Worm (Caenorhabditis elegans) whole organism, L4 larva: Measurements from ENCODE around the gene ZK742.3.
A peak's percentile ranks its signal among the peaks of the same experiment; 100 is the strongest.

Experiments used
- F26F4.8 ChIP-seq: fragments of 200-800 bp; sonication (Bioruptor generic); conservative IDR thresholded peaks from 2 replicates; pipeline ENCODE4 v1.3.6; 2022; ENCODE audit warnings: missing genetic modification characterization, missing compliant biosample characterization
- F37D6.2 ChIP-seq: sonication (generic microtip); optimal IDR thresholded peaks from 2 replicates; lab custom pipeline; 2016; ENCODE audit warnings: mild to moderate bottlenecking, missing genetic modification characterization, missing compliant biosample characterization
- F44E2.7 ChIP-seq: fragments of 200-800 bp; sonication (Bioruptor generic); IDR thresholded peaks from 2 replicates; pipeline ENCODE4 v2.1.2; 2022; ENCODE audit warnings: missing genetic modification characterization, missing compliant biosample characterization
- R02D3.7 ChIP-seq: fragments of 150-350 bp; sonication (generic microtip); optimal IDR thresholded peaks from 3 replicates; lab custom pipeline; 2014; ENCODE audit warnings: missing biosample characterization, missing genetic modification characterization
- T20F7.1 ChIP-seq: fragments of 200-800 bp; sonication (Bioruptor generic); optimal IDR thresholded peaks from 2 replicates; lab custom pipeline; 2018; ENCODE audit warnings: mild to moderate bottlenecking, missing genetic modification characterization, missing compliant biosample characterization
- Y5F2A.4 ChIP-seq: fragments of 200-800 bp; sonication (Bioruptor generic); optimal IDR thresholded peaks from 2 replicates; lab custom pipeline; 2018; ENCODE audit warnings: mild to moderate bottlenecking, missing genetic modification characterization, missing compliant biosample characterization
- aha-1 ChIP-seq: fragments of 150-350 bp; peaks from one replicate; lab custom pipeline; 2014; ENCODE audit warnings: missing biosample characterization, missing genetic modification characterization
- arid-1 ChIP-seq: fragments of 200-800 bp; sonication (Bioruptor generic); conservative IDR thresholded peaks from 2 replicates; pipeline ENCODE4 v1.3.6; 2022; ENCODE audit warnings: missing genetic modification reagents, missing genetic modification characterization, missing compliant biosample characterization
- ceh-44 ChIP-seq: fragments of 200-800 bp; sonication (Bioruptor generic); IDR thresholded peaks from 2 replicates; pipeline ENCODE4 v1.3.6; 2022; ENCODE audit warnings: missing genetic modification reagents, missing genetic modification characterization, missing compliant biosample characterization
- ceh-62 ChIP-seq: sonication (generic microtip); optimal IDR thresholded peaks from 2 replicates; lab custom pipeline; 2017; ENCODE audit warnings: missing biosample characterization, missing genetic modification characterization
- ceh-82 ChIP-seq: sonication (generic microtip); optimal IDR thresholded peaks from 2 replicates; lab custom pipeline; 2017; ENCODE audit warnings: missing biosample characterization, missing genetic modification characterization
- daf-16 ChIP-seq, 3 experiments: sonication (generic microtip); optimal IDR thresholded peaks; 2 replicates each; lab custom pipeline; 2016 to 2017; ENCODE audit warnings: missing genetic modification characterization in 3 of 3, missing genetic modification reagents in 3 of 3, mild to moderate bottlenecking in 2 of 3, missing compliant biosample characterization in 2 of 3, missing biosample characterization in 1 of 3, moderate library complexity in 1 of 3
- dmd-9 ChIP-seq: fragments of 200-800 bp; sonication (Bioruptor generic); IDR thresholded peaks from 2 replicates; pipeline ENCODE4 v1.3.6; 2022; ENCODE audit warnings: missing genetic modification reagents, missing genetic modification characterization, missing compliant biosample characterization
- duxl-1 ChIP-seq: sonication (generic microtip); optimal IDR thresholded peaks from 2 replicates; lab custom pipeline; 2016; ENCODE audit warnings: mild to moderate bottlenecking, missing genetic modification characterization, moderate library complexity, missing compliant biosample characterization; ENCODE audit not compliant: poor library complexity
- fos-1 ChIP-seq: fragments of 150-350 bp; optimal IDR thresholded peaks from 2 replicates; lab custom pipeline; 2014; ENCODE audit warnings: missing biosample characterization, missing genetic modification characterization
- hlh-11 ChIP-seq: fragments of 200-800 bp; sonication (Bioruptor generic); optimal IDR thresholded peaks from 2 replicates; lab custom pipeline; 2018; ENCODE audit warnings: mild to moderate bottlenecking, missing genetic modification characterization, missing compliant biosample characterization
- hlh-30 ChIP-seq: sonication (generic microtip); optimal IDR thresholded peaks from 2 replicates; lab custom pipeline; 2017; ENCODE audit warnings: antibody characterized with exemption, mild to moderate bottlenecking, missing genetic modification characterization, missing compliant biosample characterization; ENCODE audit not compliant: insufficient read depth
- hmg-1.1 ChIP-seq: fragments of 200-800 bp; sonication (Bioruptor generic); IDR thresholded peaks from 2 replicates; pipeline ENCODE4 v1.3.6; 2022; ENCODE audit warnings: missing genetic modification reagents, missing genetic modification characterization, missing compliant biosample characterization
- lin-1 ChIP-seq: fragments of 200-800 bp; sonication (Bioruptor generic); IDR thresholded peaks from 2 replicates; pipeline ENCODE4 v1.3.6; 2022; ENCODE audit warnings: missing genetic modification reagents, missing genetic modification characterization, missing compliant biosample characterization
- lin-38 ChIP-seq: fragments of 200-800 bp; sonication (Bioruptor generic); IDR thresholded peaks from 2 replicates; pipeline ENCODE4 v1.3.6; 2022; ENCODE audit warnings: missing genetic modification reagents, missing genetic modification characterization, missing compliant biosample characterization
- lir-3 ChIP-seq: sonication (generic microtip); optimal IDR thresholded peaks from 2 replicates; lab custom pipeline; 2016; ENCODE audit warnings: mild to moderate bottlenecking, missing genetic modification characterization, missing compliant biosample characterization
- madf-9 ChIP-seq: fragments of 200-800 bp; sonication (Bioruptor generic); conservative IDR thresholded peaks from 2 replicates; pipeline ENCODE4 v1.3.6; 2022; ENCODE audit warnings: missing genetic modification reagents, missing genetic modification characterization, missing compliant biosample characterization
- mep-1 ChIP-seq: fragments of 150-350 bp; sonication (generic microtip); optimal IDR thresholded peaks from 3 replicates; lab custom pipeline; 2014; ENCODE audit warnings: missing biosample characterization, missing genetic modification characterization
- mxl-2 ChIP-seq: fragments of 200-800 bp; sonication (Bioruptor generic); conservative IDR thresholded peaks from 2 replicates; pipeline ENCODE4 v1.3.6; 2022; ENCODE audit warnings: missing genetic modification reagents, missing genetic modification characterization, missing compliant biosample characterization
- nhr-102 ChIP-seq: sonication (generic microtip); optimal IDR thresholded peaks from 2 replicates; lab custom pipeline; 2016; ENCODE audit warnings: mild to moderate bottlenecking, missing genetic modification characterization, moderate library complexity, missing compliant biosample characterization
- nhr-11 ChIP-seq: fragments of 150-350 bp; optimal IDR thresholded peaks from 2 replicates; lab custom pipeline; 2014; ENCODE audit warnings: missing biosample characterization, missing genetic modification characterization
- nhr-111 ChIP-seq: fragments of 200-800 bp; sonication (Bioruptor generic); optimal IDR thresholded peaks from 2 replicates; lab custom pipeline; 2018; ENCODE audit warnings: mild to moderate bottlenecking, missing genetic modification characterization, missing compliant biosample characterization
- nhr-25 ChIP-seq: sonication (generic microtip); optimal IDR thresholded peaks from 2 replicates; lab custom pipeline; 2017; ENCODE audit warnings: missing genetic modification characterization, mild to moderate bottlenecking, missing compliant biosample characterization, antibody characterized with exemption, moderate library complexity, borderline replicate concordance; ENCODE audit not compliant: insufficient read depth
- nhr-42 ChIP-seq: fragments of 200-800 bp; sonication (Bioruptor generic); IDR thresholded peaks from 2 replicates; pipeline ENCODE4 v1.3.6; 2022; ENCODE audit warnings: missing genetic modification characterization, missing compliant biosample characterization
- nhr-48 ChIP-seq: sonication (generic microtip); optimal IDR thresholded peaks from 2 replicates; lab custom pipeline; 2016; ENCODE audit warnings: mild to moderate bottlenecking, missing genetic modification characterization, missing compliant biosample characterization
- nhr-77 ChIP-seq: fragments of 150-350 bp; optimal IDR thresholded peaks from 2 replicates; lab custom pipeline; 2014; ENCODE audit warnings: missing biosample characterization, missing genetic modification characterization
- php-3 ChIP-seq: fragments of 200-800 bp; sonication (Bioruptor generic); IDR thresholded peaks from 2 replicates; pipeline ENCODE4 v1.3.6; 2022; ENCODE audit warnings: missing genetic modification reagents, missing genetic modification characterization, missing compliant biosample characterization
- pqm-1 ChIP-seq: sonication (generic microtip); optimal IDR thresholded peaks from 2 replicates; lab custom pipeline; 2017; ENCODE audit warnings: missing biosample characterization, missing genetic modification characterization
- sdz-12 ChIP-seq: fragments of 200-800 bp; sonication (Bioruptor generic); optimal IDR thresholded peaks from 2 replicates; lab custom pipeline; 2018; ENCODE audit warnings: mild to moderate bottlenecking, missing genetic modification characterization, missing compliant biosample characterization
- set-16 ChIP-seq: fragments of 200-800 bp; sonication (Bioruptor generic); IDR thresholded peaks from 2 replicates; pipeline ENCODE4 v1.3.6; 2022; ENCODE audit warnings: missing genetic modification reagents, missing genetic modification characterization, missing compliant biosample characterization
- snpc-1.2 ChIP-seq: fragments of 200-800 bp; sonication (Bioruptor generic); IDR thresholded peaks from 2 replicates; pipeline ENCODE4 v1.3.6; 2022; ENCODE audit warnings: missing genetic modification reagents, missing genetic modification characterization, missing compliant biosample characterization
- spr-1 ChIP-seq: sonication (generic microtip); optimal IDR thresholded peaks from 2 replicates; lab custom pipeline; 2016; ENCODE audit warnings: mild to moderate bottlenecking, missing genetic modification characterization, missing compliant biosample characterization
- spr-3 ChIP-seq: fragments of 200-800 bp; sonication (Bioruptor generic); optimal IDR thresholded peaks from 2 replicates; lab custom pipeline; 2018; ENCODE audit warnings: mild to moderate bottlenecking, missing genetic modification characterization, missing compliant biosample characterization
- unc-130 ChIP-seq: sonication (generic microtip); optimal IDR thresholded peaks from 2 replicates; lab custom pipeline; 2016; ENCODE audit warnings: missing genetic modification reagents, missing genetic modification characterization, missing compliant biosample characterization
- unc-39 ChIP-seq: sonication (generic microtip); optimal IDR thresholded peaks from 2 replicates; lab custom pipeline; 2017; ENCODE audit warnings: missing biosample characterization, missing genetic modification characterization
- vab-7 ChIP-seq: fragments of 200-800 bp; sonication (Bioruptor generic); IDR thresholded peaks from 2 replicates; pipeline ENCODE4 v1.3.6; 2022; ENCODE audit warnings: missing genetic modification reagents, missing genetic modification characterization, missing compliant biosample characterization
- zip-2 ChIP-seq: fragments of 150-350 bp; optimal IDR thresholded peaks from 2 replicates; lab custom pipeline; 2014; ENCODE audit warnings: missing biosample characterization, missing genetic modification characterization

The ZK742.3 gene

ce11 chrV:7857931-7858330, 48.2 kb upstream of the ZK742.3 start, which contains the start of gene C37C3.1 (continued):
- no peak for TF ChIP-seq sdz-12 (GFP tag; lab: Kevin White, UChicago)
- peak; percentile 24 for TF ChIP-seq Y5F2A.4 (GFP tag; lab: Kevin White, UChicago)

- peak; percentile 38; the same call in 1 of the 2 replicates for TF ChIP-seq set-16
- TF ChIP-seq Y5F2A.4 (GFP tag; lab: Kevin White, UChicago), result no peak
Observed at ce11 chrV:7856641-7857040, 46.9 kb upstream of the ZK742.3 start.

ce11 chrV:7855382-7855994, 45.8 kb upstream of the ZK742.3 start, which contains the start of gene C37C3.2:
Gene C37C3.2, plus strand, starts transcription at chrV:7855944.
- TF ChIP-seq daf-16 (GFP tag; optimal IDR thresholded peaks at IDR 0.05; lab: Kevin White, UChicago) (no peak), daf-16 (tag; optimal IDR thresholded peaks at IDR 0.05; lab: Kevin White, UChicago) (peak; percentile 8), spr-1 (tag; lab: Kevin White, UChicago) (peak; percentile 2), duxl-1 (tag; lab: Kevin White, UChicago) (peak; percentile 19), dmd-9 (GFP tag; lab: Robert Waterston, UW) (no peak), lin-38 (GFP tag; lab: Robert Waterston, UW) (peak; percentile 3; the same call in 1 of the 2 replicates), aha-1 (peak; percentile 61), T20F7.1 (GFP tag; lab: Kevin White, UChicago) (peak; percentile 34), nhr-11 (tag; lab: Kevin White, UChicago) (no peak), madf-9 (no peak), R02D3.7 (tag; lab: Kevin White, UChicago) (no peak), nhr-77 (tag; lab: Kevin White, UChicago) (peak; percentile 51), F44E2.7 (GFP tag; lab: Robert Waterston, UW) (0 out of 2 replicates have a peak, but pooled peaks have one; percentile 54), unc-39 (no peak), hlh-30 (tag; lab: Kevin White, UChicago) (peak; percentile 8), arid-1 (GFP tag; lab: Robert Waterston, UW) (0 out of 2 replicates have a peak, but pooled peaks have one; percentile 15), pqm-1 (tag; lab: Kevin White, UChicago) (no peak)

- TF ChIP-seq pqm-1 (tag; lab: Kevin White, UChicago), result peak; percentile 26
- peak; percentile 56 for TF ChIP-seq nhr-48 (tag; lab: Kevin White, UChicago)
- no peak for TF ChIP-seq zip-2 (tag; lab: Kevin White, UChicago)
- no peak for TF ChIP-seq ceh-62 (tag; lab: Kevin White, UChicago)
- TF ChIP-seq snpc-1.2 (GFP tag; lab: Robert Waterston, UW), result no peak
- peak; percentile 76 for TF ChIP-seq hlh-30 (tag; lab: Kevin White, UChicago)
- TF ChIP-seq ceh-82 (tag; lab: Kevin White, UChicago), result no peak
- no peak for TF ChIP-seq unc-130 (GFP tag; lab: Kevin White, UChicago)
- peak; percentile 78 for TF ChIP-seq mep-1 (tag; lab: Kevin White, UChicago)
- no peak for TF ChIP-seq php-3 (GFP tag; lab: Robert Waterston, UW)
- no peak for TF ChIP-seq fos-1
- no peak for TF ChIP-seq F44E2.7 (GFP tag; lab: Robert Waterston, UW)
- no peak for TF ChIP-seq lir-3 (tag; lab: Kevin White, UChicago)
- peak; percentile 35; the same call in 1 of the 2 replicates for TF ChIP-seq nhr-42
- TF ChIP-seq F26F4.8 (GFP tag; lab: Robert Waterston, UW), result no peak
- TF ChIP-seq nhr-25, result peak; percentile 37
- peak; percentile 12 for TF ChIP-seq F37D6.2
- TF ChIP-seq daf-16 (GFP tag; optimal IDR thresholded peaks at IDR 0.05; lab: Kevin White, UChicago), result no peak
- TF ChIP-seq daf-16 (tag; optimal IDR thresholded peaks at IDR 0.05; lab: Kevin White, UChicago), result peak; percentile 77
- TF ChIP-seq ceh-44 (GFP tag; lab: Robert Waterston, UW), result no peak
- 0 out of 2 replicates have a peak, but pooled peaks have one; percentile 30 for TF ChIP-seq dmd-9 (GFP tag; lab: Robert Waterston, UW)
- TF ChIP-seq hmg-1.1, result peak; percentile 90
- no peak for TF ChIP-seq vab-7 (GFP tag; lab: Robert Waterston, UW)
- peak; percentile 45; the same call in 1 of the 2 replicates for TF ChIP-seq set-16
- peak; percentile 88 for TF ChIP-seq hlh-11 (tag; lab: Kevin White, UChicago)
- TF ChIP-seq lin-1 (GFP tag; lab: Robert Waterston, UW), result peak; percentile 50; the same call in 1 of the 2 replicates
- TF ChIP-seq nhr-102, result peak; percentile 60
- TF ChIP-seq spr-3 (GFP tag; lab: Kevin White, UChicago), result no peak
- no peak for TF ChIP-seq nhr-111 (GFP tag; lab: Kevin White, UChicago)
- TF ChIP-seq mxl-2, result no peak
Observed at ce11 chrV:7854603-7855002, 44.9 kb upstream of the ZK742.3 start, which contains the start of the genes C37C3.9 and C37C3.18. Gene C37C3.9, minus strand, starts transcription at chrV:7854700. Gene C37C3.18, plus strand, starts transcription at chrV:7854993.
